Worm (Caenorhabditis elegans) whole organism, L4 larva: ENCODE measurements around the gene F14E5.2.

ENCODE experiments used
- F37D6.2 ChIP-seq: sonication (generic microtip); optimal IDR thresholded peaks from 2 replicates; lab custom pipeline; 2016; ENCODE audit warnings: mild to moderate bottlenecking, missing genetic modification characterization, missing compliant biosample characterization
- ZK337.2 ChIP-seq: fragments of 200-800 bp; sonication (Bioruptor generic); IDR thresholded peaks from 2 replicates; pipeline ENCODE4 v1.3.6; 2022; ENCODE audit warnings: missing genetic modification reagents, missing genetic modification characterization, missing compliant biosample characterization
- aha-1 ChIP-seq: fragments of 150-350 bp; peaks from one replicate; lab custom pipeline; 2014; ENCODE audit warnings: missing biosample characterization, missing genetic modification characterization
- ceh-44 ChIP-seq: fragments of 200-800 bp; sonication (Bioruptor generic); IDR thresholded peaks from 2 replicates; pipeline ENCODE4 v1.3.6; 2022; ENCODE audit warnings: missing genetic modification reagents, missing genetic modification characterization, missing compliant biosample characterization
- ctbp-1 ChIP-seq: fragments of 200-800 bp; sonication (Bioruptor generic); IDR thresholded peaks from 2 replicates; pipeline ENCODE4 v1.3.6; 2022; ENCODE audit warnings: missing genetic modification reagents, missing genetic modification characterization, missing compliant biosample characterization
- daf-12 ChIP-seq: fragments of 150-350 bp; optimal IDR thresholded peaks from 2 replicates; lab custom pipeline; 2014; ENCODE audit warnings: missing biosample characterization, missing genetic modification reagents, missing genetic modification characterization
- dmd-6 ChIP-seq: fragments of 200-800 bp; sonication (Bioruptor generic); IDR thresholded peaks from 2 replicates; pipeline ENCODE4 v1.3.6; 2022; ENCODE audit warnings: missing genetic modification reagents, missing genetic modification characterization, missing compliant biosample characterization
- dmd-8 ChIP-seq: fragments of 200-800 bp; sonication (Bioruptor generic); IDR thresholded peaks from 2 replicates; pipeline ENCODE4 v1.3.6; 2022; ENCODE audit warnings: missing genetic modification characterization, missing compliant biosample characterization
- dmd-9 ChIP-seq: fragments of 200-800 bp; sonication (Bioruptor generic); IDR thresholded peaks from 2 replicates; pipeline ENCODE4 v1.3.6; 2022; ENCODE audit warnings: missing genetic modification reagents, missing genetic modification characterization, missing compliant biosample characterization
- dpl-1 ChIP-seq: fragments of 150-350 bp; optimal IDR thresholded peaks from 2 replicates; lab custom pipeline; 2014; ENCODE audit warnings: missing biosample characterization, missing genetic modification reagents, missing genetic modification characterization
- duxl-1 ChIP-seq: sonication (generic microtip); optimal IDR thresholded peaks from 2 replicates; lab custom pipeline; 2016; ENCODE audit warnings: mild to moderate bottlenecking, missing genetic modification characterization, moderate library complexity, missing compliant biosample characterization; ENCODE audit not compliant: poor library complexity
- dve-1 ChIP-seq: sonication (generic microtip); optimal IDR thresholded peaks from 2 replicates; lab custom pipeline; 2017; ENCODE audit warnings: antibody characterized with exemption, mild to moderate bottlenecking, missing genetic modification characterization, missing compliant biosample characterization; ENCODE audit not compliant: insufficient read depth
- fkh-10 ChIP-seq: fragments of 150-350 bp; optimal IDR thresholded peaks from 2 replicates; lab custom pipeline; 2014; ENCODE audit warnings: missing biosample characterization, missing genetic modification reagents, missing genetic modification characterization
- hif-1 ChIP-seq, 2 experiments: sonication (generic microtip); optimal IDR thresholded peaks; 2 replicates each; lab custom pipeline; 2016 to 2017; ENCODE audit warnings: missing compliant biosample characterization in 2 of 2, missing genetic modification characterization in 2 of 2, missing genetic modification reagents in 2 of 2, missing genotype in 2 of 2, mild to moderate bottlenecking in 1 of 2
- hlh-11 ChIP-seq: fragments of 200-800 bp; sonication (Bioruptor generic); optimal IDR thresholded peaks from 2 replicates; lab custom pipeline; 2018; ENCODE audit warnings: mild to moderate bottlenecking, missing genetic modification characterization, missing compliant biosample characterization
- hlh-30 ChIP-seq: sonication (generic microtip); optimal IDR thresholded peaks from 2 replicates; lab custom pipeline; 2017; ENCODE audit warnings: antibody characterized with exemption, mild to moderate bottlenecking, missing genetic modification characterization, missing compliant biosample characterization; ENCODE audit not compliant: insufficient read depth
- hmg-1.1 ChIP-seq: fragments of 200-800 bp; sonication (Bioruptor generic); IDR thresholded peaks from 2 replicates; pipeline ENCODE4 v1.3.6; 2022; ENCODE audit warnings: missing genetic modification reagents, missing genetic modification characterization, missing compliant biosample characterization
- jun-1 ChIP-seq: fragments of 150-350 bp; optimal IDR thresholded peaks from 2 replicates; lab custom pipeline; 2014; ENCODE audit warnings: missing biosample characterization, missing genetic modification reagents, missing genetic modification characterization
- lim-7 ChIP-seq: fragments of 200-800 bp; sonication (Bioruptor generic); IDR thresholded peaks from 2 replicates; pipeline ENCODE4 v1.3.6; 2022; ENCODE audit warnings: missing genetic modification characterization, missing compliant biosample characterization
- lin-1 ChIP-seq: fragments of 200-800 bp; sonication (Bioruptor generic); IDR thresholded peaks from 2 replicates; pipeline ENCODE4 v1.3.6; 2022; ENCODE audit warnings: missing genetic modification reagents, missing genetic modification characterization, missing compliant biosample characterization
- lin-39 ChIP-seq: fragments of 150-350 bp; optimal IDR thresholded peaks from 2 replicates; lab custom pipeline; 2014; ENCODE audit warnings: missing biosample characterization, missing genetic modification reagents, missing genetic modification characterization
- lsy-2 ChIP-seq, 2 experiments: fragments of 150-350 bp in 1 of 2; sonication (generic microtip) in 1 of 2; optimal IDR thresholded peaks; 2 replicates each; lab custom pipeline; 2014 to 2017; ENCODE audit warnings: missing biosample characterization in 2 of 2, missing genetic modification characterization in 2 of 2
- mdl-1 ChIP-seq, 2 experiments: fragments of 150-350 bp in 1 of 2; sonication (generic microtip) in 1 of 2; optimal IDR thresholded peaks; 2 replicates each; lab custom pipeline; 2014 to 2017; ENCODE audit warnings: missing biosample characterization in 2 of 2, missing genetic modification characterization in 2 of 2
- mxl-3 ChIP-seq: fragments of 200-800 bp; sonication (Bioruptor generic); optimal IDR thresholded peaks from 2 replicates; lab custom pipeline; 2018; ENCODE audit warnings: mild to moderate bottlenecking, missing genetic modification characterization, missing compliant biosample characterization
- nhr-102 ChIP-seq: sonication (generic microtip); optimal IDR thresholded peaks from 2 replicates; lab custom pipeline; 2016; ENCODE audit warnings: mild to moderate bottlenecking, missing genetic modification characterization, moderate library complexity, missing compliant biosample characterization
- nhr-28 ChIP-seq: fragments of 150-350 bp; optimal IDR thresholded peaks from 2 replicates; lab custom pipeline; 2014; ENCODE audit warnings: missing biosample characterization, missing genetic modification characterization
- nhr-41 ChIP-seq: fragments of 200-800 bp; sonication (Bioruptor generic); IDR thresholded peaks from 2 replicates; pipeline ENCODE4 v1.3.6; 2022; ENCODE audit warnings: missing genetic modification reagents, missing genetic modification characterization, missing compliant biosample characterization
- nhr-48 ChIP-seq: sonication (generic microtip); optimal IDR thresholded peaks from 2 replicates; lab custom pipeline; 2016; ENCODE audit warnings: mild to moderate bottlenecking, missing genetic modification characterization, missing compliant biosample characterization
- nhr-6 ChIP-seq: fragments of 150-350 bp; optimal IDR thresholded peaks from 2 replicates; lab custom pipeline; 2014; ENCODE audit warnings: missing biosample characterization, missing genetic modification characterization
- nhr-77 ChIP-seq: fragments of 150-350 bp; optimal IDR thresholded peaks from 2 replicates; lab custom pipeline; 2014; ENCODE audit warnings: missing biosample characterization, missing genetic modification characterization
- pha-4 ChIP-seq, 2 experiments: fragments of 150-350 bp in 1 of 2; fragments of 200-800 bp in 1 of 2; sonication (Bioruptor generic) in 1 of 2; IDR thresholded peaks in 1 of 2; optimal IDR thresholded peaks in 1 of 2; 2 replicates each; pipeline versions ENCODE4 v1.3.6 to Lab custom; 2014 to 2022; ENCODE audit warnings: missing genetic modification characterization in 2 of 2, missing genetic modification reagents in 2 of 2, missing biosample characterization in 1 of 2, missing compliant biosample characterization in 1 of 2
- saeg-2 ChIP-seq: fragments of 200-800 bp; sonication (Bioruptor generic); IDR thresholded peaks from 2 replicates; pipeline ENCODE4 v1.3.6; 2022; ENCODE audit warnings: missing genetic modification reagents, missing genetic modification characterization, missing compliant biosample characterization
- snpc-1.2 ChIP-seq: fragments of 200-800 bp; sonication (Bioruptor generic); IDR thresholded peaks from 2 replicates; pipeline ENCODE4 v1.3.6; 2022; ENCODE audit warnings: missing genetic modification reagents, missing genetic modification characterization, missing compliant biosample characterization
- spr-1 ChIP-seq: sonication (generic microtip); optimal IDR thresholded peaks from 2 replicates; lab custom pipeline; 2016; ENCODE audit warnings: mild to moderate bottlenecking, missing genetic modification characterization, missing compliant biosample characterization
- unc-39 ChIP-seq: sonication (generic microtip); optimal IDR thresholded peaks from 2 replicates; lab custom pipeline; 2017; ENCODE audit warnings: missing biosample characterization, missing genetic modification characterization
- unc-62 ChIP-seq, 3 experiments: fragments of 150-350 bp in 1 of 3; sonication (generic microtip); optimal IDR thresholded peaks in 2 of 3; peaks in 1 of 3; 1 replicate in 1 of 3; 2 replicates in 2 of 3; lab custom pipeline; 2014 to 2017; ENCODE audit warnings: missing biosample characterization in 3 of 3, missing genetic modification characterization in 3 of 3, missing genetic modification reagents in 3 of 3, missing genotype in 1 of 3
- zag-1 ChIP-seq: fragments of 150-350 bp; optimal IDR thresholded peaks from 2 replicates; lab custom pipeline; 2014; ENCODE audit warnings: missing biosample characterization, missing genetic modification characterization
- zip-2 ChIP-seq: fragments of 150-350 bp; optimal IDR thresholded peaks from 2 replicates; lab custom pipeline; 2014; ENCODE audit warnings: missing biosample characterization, missing genetic modification characterization

The F14E5.2 gene

DNA sequence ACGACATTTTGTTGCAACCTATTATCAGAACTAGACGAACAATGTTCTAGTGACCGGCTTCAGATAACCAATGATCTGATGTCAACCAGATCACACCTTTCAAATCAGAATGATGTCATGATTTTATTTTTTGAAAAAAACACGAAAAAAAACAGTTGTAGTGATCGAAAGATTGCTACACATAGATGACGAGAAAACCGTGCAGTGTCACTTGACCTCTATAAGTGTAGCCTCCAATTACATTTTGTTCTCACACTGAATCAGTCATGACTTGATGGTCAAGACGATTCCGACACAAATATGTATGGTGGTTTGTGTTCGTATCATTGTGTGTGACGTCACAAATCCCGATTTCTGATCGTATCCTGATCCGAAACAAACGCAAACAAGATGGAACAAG lies 11.4 kb upstream of the F14E5.2 start:
- peak; percentile 11 for TF ChIP-seq hlh-11 (tag; lab: Kevin White, UChicago)
- TF ChIP-seq dve-1: no peak
- TF ChIP-seq snpc-1.2: no peak
- TF ChIP-seq zip-2: no peak
- peak; percentile 51 for TF ChIP-seq hlh-30 (tag; lab: Kevin White, UChicago)
- no peak for TF ChIP-seq F37D6.2
- TF ChIP-seq dmd-6 (GFP tag; lab: Robert Waterston, UW): peak; percentile 48; the same call in 1 of the 2 replicates
- peak; percentile 77 for TF ChIP-seq nhr-28 (tag; lab: Kevin White, UChicago)
- peak in 1 of 2 experiments; percentile 35 for TF ChIP-seq mdl-1 (tag; optimal IDR thresholded peaks at IDR 0.05; lab: Kevin White, UChicago)

DNA sequence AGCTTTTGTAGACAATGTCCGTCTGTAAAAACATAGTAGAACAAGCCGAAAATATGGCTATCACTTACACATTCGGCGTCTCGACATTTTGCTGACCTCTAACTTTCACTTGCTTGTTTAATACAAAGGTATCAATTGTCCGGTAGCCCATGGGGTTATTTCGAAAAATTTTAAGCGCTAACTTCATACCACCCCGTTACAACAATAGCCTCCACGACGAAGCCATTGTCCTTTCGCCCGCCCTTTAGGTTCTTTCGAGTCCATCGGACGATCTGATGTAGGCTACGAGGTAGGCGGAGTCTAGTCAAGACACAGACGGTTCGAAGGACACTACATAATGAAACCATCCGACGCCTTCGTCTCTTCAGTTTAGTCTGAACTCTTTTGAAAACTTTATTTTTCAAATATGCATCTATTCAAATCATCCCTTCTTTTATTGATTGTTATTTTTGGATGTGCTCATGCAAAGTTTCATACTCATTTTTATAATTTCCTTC lies 10.2 kb upstream of the F14E5.2 start, which contains the start of gene lips-10:
lips-10 (plus strand) TSS at position 378 of the 497 bp plus-strand sequence.
- TF ChIP-seq dpl-1 (GFP tag; lab: Kevin White, UChicago) (no peak), nhr-28 (tag; lab: Kevin White, UChicago) (peak; percentile 91), unc-62 (GFP tag; optimal IDR thresholded peaks at IDR 0.05 in 1 of 2; lab: Kevin White, UChicago) (peak in 1 of 2 experiments; percentile 13), unc-62 (tag; optimal IDR thresholded peaks at IDR 0.05; lab: Kevin White, UChicago) (no peak)

DNA sequence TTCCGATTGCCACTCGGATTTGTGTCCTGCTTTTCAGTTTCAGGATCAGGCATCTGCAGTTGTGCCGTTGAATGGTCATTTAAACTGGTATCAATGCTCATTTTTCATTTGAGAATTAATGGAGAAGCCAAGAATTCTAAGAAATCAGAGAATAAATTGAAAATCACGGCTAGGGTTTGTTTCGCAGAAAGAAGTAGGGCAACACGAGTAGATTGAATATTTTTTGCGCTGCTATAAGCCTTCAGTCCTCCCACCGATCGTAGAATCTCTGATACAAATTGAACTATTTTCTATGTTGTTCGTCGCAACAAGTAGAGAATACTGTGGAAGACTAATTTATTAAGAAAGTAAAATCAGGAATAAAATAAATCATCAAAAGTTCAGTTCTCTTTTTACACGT lies 8.4 kb upstream of the F14E5.2 start, which contains the start of gene acp-3:
acp-3 (minus strand) TSS at position 101 of the 400 bp plus-strand sequence.
- no peak for TF ChIP-seq ceh-44 (GFP tag; lab: Robert Waterston, UW)
- no peak for TF ChIP-seq fkh-10
- peak; percentile 84 for TF ChIP-seq aha-1 (tag; lab: Kevin White, UChicago)
- TF ChIP-seq unc-62 (GFP tag; optimal IDR thresholded peaks at IDR 0.05 in 1 of 2; lab: Kevin White, UChicago): peak in 1 of 2 experiments; percentile 68
- no peak for TF ChIP-seq unc-62 (tag; optimal IDR thresholded peaks at IDR 0.05; lab: Kevin White, UChicago)
- TF ChIP-seq jun-1: no peak
- no peak for TF ChIP-seq nhr-77 (tag; lab: Kevin White, UChicago)
- no peak for TF ChIP-seq hif-1 (tag; optimal IDR thresholded peaks at IDR 0.05; lab: Kevin White, UChicago)

DNA sequence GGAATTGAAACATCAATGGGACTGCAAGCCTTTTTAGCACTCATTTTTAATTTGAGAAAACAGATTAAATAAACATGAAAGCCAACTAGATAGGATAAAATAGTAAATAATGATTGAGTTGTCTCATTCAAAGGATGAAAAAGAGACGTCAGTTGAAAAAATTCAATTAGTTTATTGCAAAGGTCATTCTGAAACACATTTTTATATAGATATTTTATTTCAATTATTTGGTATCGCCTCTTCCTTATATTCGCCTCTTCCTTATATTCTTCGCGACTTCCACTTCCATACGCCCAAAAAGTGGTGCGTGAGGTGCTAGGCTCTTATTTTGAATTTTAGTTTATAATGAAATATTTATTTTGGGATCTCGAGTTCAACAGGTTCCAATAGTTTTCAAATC lies 6.3 kb upstream of the F14E5.2 start, which contains the start of gene acp-4:
acp-4 (minus strand) TSS at position 101 of the 400 bp plus-strand sequence.
- TF ChIP-seq ZK337.2 (GFP tag; lab: Robert Waterston, UW): no peak
- no peak for TF ChIP-seq duxl-1 (tag; lab: Kevin White, UChicago)
- TF ChIP-seq nhr-6 (tag; lab: Kevin White, UChicago): no peak
- no peak for TF ChIP-seq zag-1 (tag; lab: Kevin White, UChicago)
- no peak for TF ChIP-seq dve-1
- no peak for TF ChIP-seq spr-1 (tag; lab: Kevin White, UChicago)
- TF ChIP-seq ctbp-1: no peak
- TF ChIP-seq pha-4 (GFP tag; IDR thresholded peaks at IDR 0.05; lab: Robert Waterston, UW): no peak
- no peak for TF ChIP-seq pha-4 (tag; optimal IDR thresholded peaks at IDR 0.05; lab: Kevin White, UChicago)
- TF ChIP-seq ceh-44 (GFP tag; lab: Robert Waterston, UW): no peak
- TF ChIP-seq dmd-9 (GFP tag; lab: Robert Waterston, UW): no peak
- no peak for TF ChIP-seq saeg-2 (GFP tag; lab: Robert Waterston, UW)
- TF ChIP-seq lim-7: no peak
- no peak for TF ChIP-seq hmg-1.1 (GFP tag; lab: Robert Waterston, UW)
- no peak for TF ChIP-seq dmd-8 (GFP tag; lab: Robert Waterston, UW)
- TF ChIP-seq aha-1 (tag; lab: Kevin White, UChicago): no peak

DNA sequence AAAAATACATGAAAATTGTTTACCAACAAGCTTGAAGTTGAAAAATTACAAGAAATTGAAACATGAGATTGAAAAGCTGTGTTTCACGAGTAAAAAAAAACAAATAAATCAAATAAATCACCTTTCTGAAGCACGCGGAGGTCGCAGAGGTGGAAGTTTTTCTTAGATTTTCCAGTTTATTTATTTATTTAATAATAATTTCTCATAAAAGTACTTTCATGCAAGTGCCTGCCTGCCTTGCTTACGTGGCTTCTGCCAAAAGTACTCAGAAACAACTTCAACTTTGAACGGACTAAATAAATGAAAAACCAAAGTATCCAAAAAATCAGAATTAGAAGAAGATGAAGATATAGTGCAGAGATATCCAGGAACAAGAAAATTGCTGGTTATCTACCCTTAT lies 3.3 kb upstream of the F14E5.2 start, which contains the start of gene acp-2:
acp-2 (minus strand) TSS at position 101 of the 400 bp plus-strand sequence.
- no peak for TF ChIP-seq lin-39 (tag; lab: Kevin White, UChicago)
- TF ChIP-seq nhr-102 (tag; lab: Kevin White, UChicago): no peak
- no peak for TF ChIP-seq nhr-48
- no peak for TF ChIP-seq lsy-2 (tag; optimal IDR thresholded peaks at IDR 0.05; lab: Kevin White, UChicago)
- TF ChIP-seq mxl-3: no peak
- TF ChIP-seq nhr-41 (GFP tag; lab: Robert Waterston, UW): no peak
- TF ChIP-seq daf-12: no peak
- no peak for TF ChIP-seq lin-1 (GFP tag; lab: Robert Waterston, UW)
- TF ChIP-seq unc-39: no peak
